Fruit fly (Drosophila melanogaster) whole organism, embryonic: Measurements from ENCODE around the gene CG5171.

Experiments
- Asciz ChIP-seq: fragments of 200-800 bp; sonication (Bioruptor generic); optimal IDR thresholded peaks from 2 replicates; lab custom pipeline; 2017; ENCODE audit warnings: missing biosample characterization, mild to moderate bottlenecking, missing genetic modification characterization, missing genetic modification reagents
- B-H2 ChIP-seq: fragments of 200-800 bp; sonication (Bioruptor generic); optimal IDR thresholded peaks from 2 replicates; lab custom pipeline; 2018; ENCODE audit warnings: missing biosample characterization, mild to moderate bottlenecking, missing genetic modification characterization
- CG10543 ChIP-seq: fragments of 200-800 bp; sonication (Bioruptor generic); optimal IDR thresholded peaks from 3 replicates; lab custom pipeline; 2017; ENCODE audit warnings: missing biosample characterization, mild to moderate bottlenecking, missing genetic modification characterization, moderate library complexity
- CG11456 ChIP-seq: fragments of 200-800 bp; sonication (Bioruptor generic); IDR thresholded peaks from 3 replicates; pipeline ENCODE4 v1.3.6; 2022; ENCODE audit warnings: missing biosample characterization, missing genetic modification characterization
- CG12219 ChIP-seq: fragments of 200-800 bp; sonication (Bioruptor generic); optimal IDR thresholded peaks from 3 replicates; lab custom pipeline; 2018; ENCODE audit warnings: missing biosample characterization, mild to moderate bottlenecking, missing genetic modification characterization
- CG14441 ChIP-seq: fragments of 200-800 bp; sonication (Bioruptor generic); IDR thresholded peaks from 2 replicates; pipeline ENCODE4 v1.3.6; 2022; ENCODE audit warnings: missing biosample characterization, missing genetic modification characterization
- CG14667 ChIP-seq: fragments of 200-800 bp; sonication (Bioruptor generic); IDR thresholded peaks from 2 replicates; pipeline ENCODE4 v1.3.6; 2022; ENCODE audit warnings: missing biosample characterization, missing genetic modification characterization
- CG15011 ChIP-seq: fragments of 200-800 bp; sonication (Bioruptor generic); optimal IDR thresholded peaks from 3 replicates; lab custom pipeline; 2018; ENCODE audit warnings: missing biosample characterization, mild to moderate bottlenecking, missing genetic modification characterization
- CG15479 ChIP-seq: fragments of 200-800 bp; sonication (Bioruptor generic); optimal IDR thresholded peaks from 3 replicates; lab custom pipeline; 2019; ENCODE audit warnings: missing biosample characterization, mild to moderate bottlenecking, missing genetic modification characterization, moderate library complexity
- CG18476 ChIP-seq: fragments of 200-800 bp; sonication (Bioruptor generic); optimal IDR thresholded peaks from 2 replicates; lab custom pipeline; 2016; ENCODE audit warnings: missing biosample characterization, mild to moderate bottlenecking, missing genetic modification characterization
- CG18599 ChIP-seq: fragments of 200-800 bp; sonication (Bioruptor generic); optimal IDR thresholded peaks from 3 replicates; lab custom pipeline; 2017; ENCODE audit warnings: missing biosample characterization, missing genetic modification characterization, mild to moderate bottlenecking, moderate library complexity, missing genetic modification reagents
- CG30431 ChIP-seq: fragments of 200-800 bp; sonication (Bioruptor generic); optimal IDR thresholded peaks from 2 replicates; lab custom pipeline; 2017; ENCODE audit warnings: missing biosample characterization, missing genetic modification characterization
- CG31388 ChIP-seq: fragments of 200-800 bp; sonication (Bioruptor generic); optimal IDR thresholded peaks from 2 replicates; lab custom pipeline; 2016; ENCODE audit warnings: missing biosample characterization, missing genetic modification characterization
- CG34376 ChIP-seq: fragments of 200-800 bp; sonication (Bioruptor generic); optimal IDR thresholded peaks from 2 replicates; lab custom pipeline; 2018; ENCODE audit warnings: missing biosample characterization, mild to moderate bottlenecking, missing genetic modification characterization
- CG3726 ChIP-seq: fragments of 200-800 bp; sonication (Bioruptor generic); IDR thresholded peaks from 3 replicates; pipeline ENCODE4, ENCODE4 v1.3.6; 2022; ENCODE audit warnings: missing biosample characterization, missing genetic modification characterization
- CG4707 ChIP-seq: fragments of 200-800 bp; sonication (Bioruptor generic); optimal IDR thresholded peaks from 2 replicates; lab custom pipeline; 2018; ENCODE audit warnings: missing biosample characterization, mild to moderate bottlenecking, missing genetic modification characterization, moderate library complexity
- CG6272 ChIP-seq: fragments of 200-800 bp; sonication (Bioruptor generic); IDR thresholded peaks from 2 replicates; pipeline ENCODE4 v1.3.6; 2022; ENCODE audit warnings: missing biosample characterization, missing genetic modification characterization
- CG6791 ChIP-seq: fragments of 200-800 bp; sonication (Bioruptor generic); IDR thresholded peaks from 3 replicates; pipeline ENCODE4 v1.3.6; 2022; ENCODE audit warnings: missing biosample characterization, missing genetic modification characterization; ENCODE audit not compliant: partially characterized antibody
- CG7839 ChIP-seq: fragments of 200-800 bp; sonication (Bioruptor generic); optimal IDR thresholded peaks from 3 replicates; lab custom pipeline; 2018; ENCODE audit warnings: missing biosample characterization, mild to moderate bottlenecking, missing genetic modification characterization, moderate library complexity
- CG8924 ChIP-seq: fragments of 200-800 bp; optimal IDR thresholded peaks from 3 replicates; lab custom pipeline; 2019; ENCODE audit warnings: missing biosample characterization, mild to moderate bottlenecking, missing genetic modification characterization, moderate library complexity
- CG8944 ChIP-seq: fragments of 200-800 bp; sonication (Bioruptor generic); optimal IDR thresholded peaks from 3 replicates; lab custom pipeline; 2016; ENCODE audit warnings: missing biosample characterization, missing genetic modification characterization
- Chrac-16 ChIP-seq: fragments of 200-800 bp; sonication (Bioruptor generic); optimal IDR thresholded peaks from 3 replicates; lab custom pipeline; 2016; ENCODE audit warnings: missing biosample characterization, missing genetic modification characterization
- Dbx ChIP-seq: fragments of 200-800 bp; sonication (Bioruptor generic); IDR thresholded peaks from 3 replicates; pipeline ENCODE4 v1.3.6; 2022; ENCODE audit warnings: missing biosample characterization, missing genetic modification characterization
- ERR ChIP-seq: fragments of 200-800 bp; sonication (Bioruptor generic); optimal IDR thresholded peaks from 2 replicates; lab custom pipeline; 2016; ENCODE audit warnings: missing biosample characterization, missing genetic modification characterization
- MTF-1 ChIP-seq: fragments of 200-800 bp; sonication (Bioruptor generic); optimal IDR thresholded peaks from 2 replicates; lab custom pipeline; 2018; ENCODE audit warnings: missing biosample characterization, mild to moderate bottlenecking, missing genetic modification characterization, borderline replicate concordance
- Tbp ChIP-seq: fragments of >200 bp; optimal IDR thresholded peaks from 2 replicates; lab custom pipeline; 2018; ENCODE audit warnings: missing biosample characterization, missing genetic modification characterization
- Usf ChIP-seq: fragments of 200-800 bp; sonication (Bioruptor generic); optimal IDR thresholded peaks from 2 replicates; lab custom pipeline; 2017; ENCODE audit warnings: missing genotype, missing biosample characterization, missing genetic modification characterization
- Xbp1 ChIP-seq: fragments of 200-800 bp; sonication (Bioruptor generic); optimal IDR thresholded peaks from 3 replicates; lab custom pipeline; 2016; ENCODE audit warnings: missing biosample characterization, mild to moderate bottlenecking, missing genetic modification characterization
- dati ChIP-seq: fragments of 200-800 bp; sonication (Bioruptor generic); IDR thresholded peaks from 2 replicates; pipeline ENCODE4 v1.3.6; 2022; ENCODE audit warnings: missing biosample characterization, missing genetic modification characterization
- dpn ChIP-seq, 2 experiments: fragments of 200-800 bp; sonication (Bioruptor generic); optimal IDR thresholded peaks; 3 replicates each; lab custom pipeline; 2016; ENCODE audit warnings: missing biosample characterization in 2 of 2, missing genetic modification characterization in 2 of 2
- dysf ChIP-seq: fragments of 200-800 bp; sonication (Bioruptor generic); IDR thresholded peaks from 3 replicates; pipeline ENCODE4 v1.3.6; 2022; ENCODE audit warnings: missing biosample characterization, missing genetic modification characterization
- fu2 ChIP-seq: fragments of 200-800 bp; sonication (Bioruptor generic); optimal IDR thresholded peaks from 2 replicates; lab custom pipeline; 2016; ENCODE audit warnings: missing biosample characterization, missing genetic modification characterization
- gcm2 ChIP-seq: fragments of 200-800 bp; sonication (Bioruptor generic); optimal IDR thresholded peaks from 2 replicates; lab custom pipeline; 2016; ENCODE audit warnings: missing biosample characterization, missing genetic modification characterization
- hb ChIP-seq: fragments of 200-800 bp; sonication (Bioruptor generic); IDR thresholded peaks from 3 replicates; pipeline ENCODE4 v1.3.6; 2022; ENCODE audit warnings: missing biosample characterization, missing genetic modification characterization; ENCODE audit not compliant: partially characterized antibody
- hth ChIP-seq: fragments of >200 bp; optimal IDR thresholded peaks from 2 replicates; lab custom pipeline; 2017; ENCODE audit warnings: inconsistent platforms
- inv ChIP-seq: fragments of 200-800 bp; sonication (Bioruptor generic); IDR thresholded peaks from 2 replicates; pipeline ENCODE4 v1.3.6; 2022; ENCODE audit warnings: missing biosample characterization, missing genetic modification characterization; ENCODE audit not compliant: partially characterized antibody
- jing ChIP-seq: fragments of 200-800 bp; sonication (Bioruptor generic); optimal IDR thresholded peaks from 2 replicates; lab custom pipeline; 2018; ENCODE audit warnings: missing biosample characterization, mild to moderate bottlenecking, missing genetic modification characterization
- lola ChIP-seq, 3 experiments: fragments of >200 bp in 2 of 3; fragments of 200-800 bp in 1 of 3; sonication (Bioruptor generic) in 1 of 3; optimal IDR thresholded peaks; 2 replicates each; lab custom pipeline; 2017 to 2019; ENCODE audit warnings: missing biosample characterization in 3 of 3, missing genetic modification characterization in 3 of 3, mild to moderate bottlenecking in 1 of 3, moderate library complexity in 1 of 3
- lov ChIP-seq, 2 experiments: fragments of 200-800 bp in 1 of 2; fragments of >200 bp in 1 of 2; sonication (Bioruptor generic) in 1 of 2; IDR thresholded peaks in 1 of 2; optimal IDR thresholded peaks in 1 of 2; 2 replicates in 1 of 2; 3 replicates in 1 of 2; pipeline versions ENCODE4 v1.3.6 to Lab custom; 2017 to 2022; ENCODE audit warnings: missing biosample characterization in 1 of 2, missing genetic modification characterization in 1 of 2
- nom ChIP-seq: fragments of 200-800 bp; sonication (Bioruptor generic); optimal IDR thresholded peaks from 2 replicates; lab custom pipeline; 2017; ENCODE audit warnings: missing biosample characterization, missing genetic modification characterization, mild to moderate bottlenecking, moderate library complexity, missing genetic modification reagents
- pros ChIP-seq: fragments of 200-800 bp; sonication (Bioruptor generic); optimal IDR thresholded peaks from 3 replicates; lab custom pipeline; 2019; ENCODE audit warnings: missing biosample characterization, mild to moderate bottlenecking, missing genetic modification characterization, moderate library complexity
- pzg ChIP-seq: fragments of 200-800 bp; sonication (Bioruptor generic); optimal IDR thresholded peaks from 3 replicates; lab custom pipeline; 2018; ENCODE audit warnings: missing biosample characterization, mild to moderate bottlenecking, missing genetic modification characterization, moderate library complexity
- shn ChIP-seq: fragments of 200-800 bp; sonication (Bioruptor generic); optimal IDR thresholded peaks from 3 replicates; lab custom pipeline; 2016; ENCODE audit warnings: missing biosample characterization, missing genetic modification characterization
- slp2 ChIP-seq: fragments of 200-800 bp; sonication (Bioruptor generic); optimal IDR thresholded peaks from 2 replicates; lab custom pipeline; 2016; ENCODE audit warnings: missing biosample characterization, missing genetic modification characterization
- sna ChIP-seq: fragments of 200-800 bp; sonication (Bioruptor generic); IDR thresholded peaks from 2 replicates; pipeline ENCODE4 v1.3.6; 2022; ENCODE audit warnings: missing biosample characterization, missing genetic modification characterization; ENCODE audit not compliant: partially characterized antibody
- sob ChIP-seq: fragments of 200-800 bp; sonication (Bioruptor generic); IDR thresholded peaks from 2 replicates; pipeline ENCODE4 v1.3.6; 2022; ENCODE audit warnings: missing biosample characterization, missing genetic modification characterization
- ssp ChIP-seq: fragments of 200-800 bp; sonication (Bioruptor generic); IDR thresholded peaks from 2 replicates; pipeline ENCODE4 v1.3.6; 2022; ENCODE audit warnings: missing biosample characterization, missing genetic modification characterization
- stwl ChIP-seq: fragments of 200-800 bp; sonication (Bioruptor generic); optimal IDR thresholded peaks from 3 replicates; lab custom pipeline; 2018; ENCODE audit warnings: missing biosample characterization, mild to moderate bottlenecking, missing genetic modification characterization, moderate library complexity
- tin ChIP-seq: fragments of 200-800 bp; sonication (Bioruptor generic); optimal IDR thresholded peaks from 3 replicates; lab custom pipeline; 2016; ENCODE audit warnings: missing biosample characterization, missing genetic modification characterization
- wek ChIP-seq: fragments of 200-800 bp; sonication (Bioruptor generic); optimal IDR thresholded peaks from 3 replicates; lab custom pipeline; 2018; ENCODE audit warnings: missing biosample characterization, mild to moderate bottlenecking, missing genetic modification characterization, moderate library complexity

The CG5171 gene

dm6 chr2L:7396962-7397361 is 4.2 kb upstream of the CG5171 start (continued):
- peak; percentile 18 for TF ChIP-seq CG15011
- peak; percentile 62 to 76 for TF ChIP-seq dpn (GFP tag; optimal IDR thresholded peaks at IDR 0.05; lab: Kevin White, UChicago)
- TF ChIP-seq tin (GFP tag; lab: Kevin White, UChicago), result peak; percentile 51
- TF ChIP-seq fu2 (GFP tag; lab: Kevin White, UChicago), result peak; percentile 14
- peak; percentile 83 for TF ChIP-seq CG18599
- TF ChIP-seq CG4707 (GFP tag; lab: Kevin White, UChicago), result no peak
- TF ChIP-seq hb (GFP tag; lab: Robert Waterston, UW), result no peak
- TF ChIP-seq B-H2 (GFP tag; lab: Kevin White, UChicago), result no peak
- TF ChIP-seq CG31388 (GFP tag; lab: Kevin White, UChicago), result no peak
- TF ChIP-seq sna (GFP tag; lab: Robert Waterston, UW), result no peak
- peak; percentile 31 for TF ChIP-seq CG8944 (GFP tag; lab: Kevin White, UChicago)
- TF ChIP-seq CG10543 (GFP tag; lab: Kevin White, UChicago), result no peak
- TF ChIP-seq CG6272, result peak; percentile 54; the same call in 1 of the 2 replicates
- peak; percentile 49 for TF ChIP-seq Chrac-16 (GFP tag; lab: Kevin White, UChicago)
- TF ChIP-seq CG14441 (GFP tag; lab: Robert Waterston, UW), result peak; percentile 84
- peak; percentile 74 for TF ChIP-seq CG7839
- no peak for TF ChIP-seq jing (GFP tag; lab: Kevin White, UChicago)
- no peak for TF ChIP-seq CG6791 (GFP tag; lab: Robert Waterston, UW)
- TF ChIP-seq CG34376, result no peak
- peak; percentile 75 for TF ChIP-seq Xbp1 (GFP tag; lab: Kevin White, UChicago)
- TF ChIP-seq Asciz (GFP tag; lab: Kevin White, UChicago), result peak; percentile 56
- no peak for TF ChIP-seq lov (optimal IDR thresholded peaks at IDR 0.05; lab: Kevin White, UChicago)
- no peak for TF ChIP-seq lov (GFP tag; IDR thresholded peaks at IDR 0.05; lab: Robert Waterston, UW)
- TF ChIP-seq stwl, result no peak
- no peak for TF ChIP-seq Tbp (GFP tag; lab: Kevin White, UChicago)
- no peak for TF ChIP-seq wek (GFP tag; lab: Kevin White, UChicago)
- 0 out of 3 replicates have a peak, but pooled peaks have one; percentile 38 for TF ChIP-seq Dbx
- TF ChIP-seq lola (GFP tag; optimal IDR thresholded peaks at IDR 0.05; lab: Kevin White, UChicago), result peak in 1 of 3 experiments; percentile 33
- 0 out of 3 replicates have a peak, but pooled peaks have one; percentile 15 for TF ChIP-seq CG3726 (GFP tag; lab: Robert Waterston, UW)
- no peak for TF ChIP-seq dati
- TF ChIP-seq CG11456, result peak; percentile 74
- TF ChIP-seq CG30431 (GFP tag; lab: Kevin White, UChicago), result peak; percentile 5
- no peak for TF ChIP-seq inv (GFP tag; lab: Robert Waterston, UW)
- no peak for TF ChIP-seq pros (GFP tag; lab: Kevin White, UChicago)
- no peak for TF ChIP-seq nom (GFP tag; lab: Kevin White, UChicago)
- peak; percentile 84 for TF ChIP-seq dysf (GFP tag; lab: Robert Waterston, UW)
- TF ChIP-seq CG15479, result no peak
- peak; percentile 37 for TF ChIP-seq MTF-1 (GFP tag; lab: Kevin White, UChicago)
- TF ChIP-seq sob (GFP tag; lab: Robert Waterston, UW), result peak; percentile 83
- TF ChIP-seq CG14667 (GFP tag; lab: Robert Waterston, UW), result peak; percentile 75
- no peak for TF ChIP-seq shn (GFP tag; lab: Kevin White, UChicago)
- no peak for TF ChIP-seq gcm2 (GFP tag; lab: Kevin White, UChicago)
- TF ChIP-seq CG8924 (tag; lab: Kevin White, UChicago), result peak; percentile 67
- TF ChIP-seq pzg (GFP tag; lab: Kevin White, UChicago), result no peak
- TF ChIP-seq Usf (GFP tag; lab: Kevin White, UChicago), result no peak
- TF ChIP-seq CG18476, result peak; percentile 1
- peak; percentile 65 for TF ChIP-seq CG12219 (GFP tag; lab: Kevin White, UChicago)
- peak; percentile 19 for TF ChIP-seq slp2 (GFP tag; lab: Kevin White, UChicago)
- TF ChIP-seq ERR (GFP tag; lab: Kevin White, UChicago), result no peak
- TF ChIP-seq ssp (GFP tag; lab: Robert Waterston, UW), result 0 out of 2 replicates have a peak, but pooled peaks have one; percentile 38
- TF ChIP-seq hth (lab: Kevin White, UChicago), result no peak
